ENCODE assay signal across 4 fruit fly cellular contexts in the genomic region with DNA sequence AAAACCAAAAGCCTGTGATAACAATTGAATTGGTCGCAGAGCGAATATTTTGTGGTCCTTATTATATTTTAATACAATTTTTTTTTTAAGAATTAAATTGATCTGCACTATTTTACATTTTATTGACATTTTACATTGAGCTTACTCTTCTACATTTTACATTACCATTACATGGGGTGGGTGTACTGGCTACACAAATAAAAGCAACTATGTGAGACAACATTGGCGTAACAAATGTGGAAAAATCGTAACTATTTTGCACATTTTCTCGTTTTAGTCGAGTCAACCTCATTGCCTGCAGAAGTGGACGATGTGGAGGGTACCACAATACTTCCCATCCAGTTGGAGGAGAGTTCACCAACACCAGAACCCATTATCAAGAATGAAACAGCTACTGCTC.
TF ChIP-seq lines count a peak whose summit lies in the region.

No protein-coding gene starts in this region.

- peak; percentile 67 to 77 for TF ChIP-seq CTCF in S2 (optimal IDR thresholded peaks at IDR 0.05; lab: Kevin White, UChicago)
- TF ChIP-seq CTCF in whole organism, embryonic (GFP tag; optimal IDR thresholded peaks at IDR 0.05; lab: Kevin White, UChicago), result peak; percentile 84

TF ChIP-seq in whole organism, embryonic, 481 proteins besides CTCF, POLR2A, EP300 and RAD21 (continues in another document):
- peak; percentile 1 for TF ChIP-seq CG11504 (tag; optimal IDR thresholded peaks at IDR 0.05; lab: Kevin White, UChicago)
- no peak for TF ChIP-seq CG1529 (GFP tag; optimal IDR thresholded peaks at IDR 0.05; lab: Kevin White, UChicago)
- peak; percentile 71 for TF ChIP-seq pita (GFP tag; optimal IDR thresholded peaks at IDR 0.05; lab: Kevin White, UChicago)
- TF ChIP-seq CG7745 (tag; optimal IDR thresholded peaks at IDR 0.05; lab: Kevin White, UChicago), result no peak
- TF ChIP-seq CG2116 (GFP tag; optimal IDR thresholded peaks at IDR 0.05; lab: Kevin White, UChicago), result peak; percentile 11
- peak in 1 of 2 experiments; percentile 61 for TF ChIP-seq insv (GFP tag; optimal IDR thresholded peaks at IDR 0.05; lab: Kevin White, UChicago)
- no peak for TF ChIP-seq salm (tag; optimal IDR thresholded peaks at IDR 0.05; lab: Kevin White, UChicago)
- TF ChIP-seq peb (GFP tag; IDR thresholded peaks at IDR 0.05; lab: Robert Waterston, UW), result no peak
- TF ChIP-seq bbx (GFP tag; IDR thresholded peaks at IDR 0.05; lab: Robert Waterston, UW; ENCODE audit: partially characterized antibody), result 0 out of 2 replicates have a peak, but pooled peaks have one; percentile 10
- peak; percentile 30 for TF ChIP-seq trem (tag; optimal IDR thresholded peaks at IDR 0.05; lab: Kevin White, UChicago)
- TF ChIP-seq CG4360 (GFP tag; IDR thresholded peaks at IDR 0.05; lab: Robert Waterston, UW), result no peak
- TF ChIP-seq vnd (GFP tag; IDR thresholded peaks at IDR 0.05; lab: Robert Waterston, UW; ENCODE audit: partially characterized antibody), result peak; percentile 50; the same call in 2 of the 3 replicates
- no peak for TF ChIP-seq sisA (GFP tag; IDR thresholded peaks at IDR 0.05; lab: Robert Waterston, UW)
- peak; percentile 16; the same call in 1 of the 2 replicates for TF ChIP-seq Scr (GFP tag; IDR thresholded peaks at IDR 0.05; lab: Robert Waterston, UW; ENCODE audit: partially characterized antibody)
- peak; percentile 12 for TF ChIP-seq Abd-B (GFP tag; optimal IDR thresholded peaks at IDR 0.05; lab: Kevin White, UChicago)
- TF ChIP-seq Pdp1 (GFP tag; optimal IDR thresholded peaks at IDR 0.05; lab: Kevin White, UChicago), result peak in 1 of 2 experiments; percentile 13
- TF ChIP-seq Fer2 (tag; optimal IDR thresholded peaks at IDR 0.05; lab: Kevin White, UChicago), result no peak
- peak; percentile 1 for TF ChIP-seq Ssrp (tag; optimal IDR thresholded peaks at IDR 0.05; lab: Kevin White, UChicago)
- peak; percentile 18 for TF ChIP-seq CG2712 (tag; optimal IDR thresholded peaks at IDR 0.05; lab: Kevin White, UChicago)
- peak; percentile 22 for TF ChIP-seq CG17359 (tag; optimal IDR thresholded peaks at IDR 0.05; lab: Kevin White, UChicago)
- TF ChIP-seq stwl (tag; optimal IDR thresholded peaks at IDR 0.05; lab: Kevin White, UChicago), result peak; percentile 31
- peak; percentile 93 for TF ChIP-seq CG9437 (GFP tag; optimal IDR thresholded peaks at IDR 0.05; lab: Kevin White, UChicago)
- TF ChIP-seq H15 (GFP tag; IDR thresholded peaks at IDR 0.05; lab: Robert Waterston, UW), result no peak
- peak; percentile 7 for TF ChIP-seq CG10267 (tag; optimal IDR thresholded peaks at IDR 0.05; lab: Kevin White, UChicago)
- peak; percentile 18 for TF ChIP-seq Hmr (GFP tag; optimal IDR thresholded peaks at IDR 0.05; lab: Kevin White, UChicago)
- peak; percentile 24 for TF ChIP-seq HmgD (GFP tag; optimal IDR thresholded peaks at IDR 0.05; lab: Kevin White, UChicago)
- TF ChIP-seq CG34376 (GFP tag; optimal IDR thresholded peaks at IDR 0.05; lab: Kevin White, UChicago), result no peak

TF ChIP-seq in whole organism, prepupa, 60 proteins besides CTCF, POLR2A, EP300 and RAD21:
- no peak for TF ChIP-seq pdm3 (GFP tag; optimal IDR thresholded peaks at IDR 0.05; lab: Kevin White, UChicago)
- TF ChIP-seq Sox15 (GFP tag; optimal IDR thresholded peaks at IDR 0.05; lab: Kevin White, UChicago), result no peak
- TF ChIP-seq Hr38 (GFP tag; optimal IDR thresholded peaks at IDR 0.05; lab: Kevin White, UChicago), result no peak
- no peak for TF ChIP-seq dsx (GFP tag; optimal IDR thresholded peaks at IDR 0.05; lab: Kevin White, UChicago; ENCODE audit: poor library complexity, severe bottlenecking)
- peak; percentile 30 for TF ChIP-seq fkh (GFP tag; optimal IDR thresholded peaks at IDR 0.05; lab: Kevin White, UChicago)
- no peak for TF ChIP-seq Met (GFP tag; optimal IDR thresholded peaks at IDR 0.05; lab: Kevin White, UChicago)
- TF ChIP-seq CG8632 (GFP tag; optimal IDR thresholded peaks at IDR 0.05; lab: Kevin White, UChicago), result no peak
- no peak for TF ChIP-seq net (GFP tag; optimal IDR thresholded peaks at IDR 0.05; lab: Kevin White, UChicago)
- peak; percentile 33 for TF ChIP-seq svp (GFP tag; lab: Kevin White, UChicago)
- TF ChIP-seq salr (GFP tag; optimal IDR thresholded peaks at IDR 0.05; lab: Kevin White, UChicago), result no peak
- TF ChIP-seq Hr4 (GFP tag; optimal IDR thresholded peaks at IDR 0.05; lab: Kevin White, UChicago), result no peak
- no peak for TF ChIP-seq acj6 (GFP tag; optimal IDR thresholded peaks at IDR 0.05; lab: Kevin White, UChicago)
TF ChIP-seq in whole organism, prepupa: peak in this region for 2.

TF ChIP-seq in whole organism, pupa, 21 proteins besides CTCF, POLR2A, EP300 and RAD21:
- peak; percentile 29 for TF ChIP-seq D1 (tag; optimal IDR thresholded peaks at IDR 0.05; lab: Kevin White, UChicago)
- TF ChIP-seq CG17806 (tag; optimal IDR thresholded peaks at IDR 0.05; lab: Kevin White, UChicago), result no peak
